Fruit fly (Drosophila melanogaster): ENCODE data around the gene CG42714.

The CG42714 gene

DNA sequence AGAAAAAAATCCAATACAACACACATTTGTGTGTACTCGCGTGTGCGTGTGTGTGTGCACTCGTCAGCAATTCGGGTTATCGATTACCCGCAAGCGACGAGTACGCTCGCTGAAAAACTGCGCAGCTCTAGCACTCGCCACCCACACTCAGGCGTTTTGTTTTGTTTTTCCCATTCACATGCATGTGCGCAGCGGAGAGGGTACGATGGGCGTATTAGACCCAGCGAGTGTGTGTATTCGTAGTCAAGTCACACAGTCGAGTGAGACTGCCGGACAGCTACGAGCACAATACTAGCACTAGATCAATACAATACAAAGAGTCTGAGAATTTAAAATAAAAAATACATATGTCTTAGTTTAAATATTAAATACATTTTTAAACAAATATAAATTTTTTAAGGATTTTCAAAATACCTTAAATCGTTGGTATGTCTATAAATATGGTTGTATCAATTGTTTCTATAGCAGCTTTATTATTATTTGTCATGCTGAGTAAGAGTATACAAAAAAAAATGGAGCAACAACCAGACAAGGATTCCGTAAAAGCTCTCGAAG, 48.9 kb downstream of the CG42714 start, which contains the start of the genes D19B and CG43293 (continued):
- TF ChIP-seq crp (GFP tag; optimal IDR thresholded peaks at IDR 0.05) = peak in 1 of 2 experiments; percentile 38
- peak; percentile 77 for TF ChIP-seq CG8478 (optimal IDR thresholded peaks at IDR 0.05)
- TF ChIP-seq CG5245 (GFP tag; optimal IDR thresholded peaks at IDR 0.05) = peak; percentile 84
- no peak for TF ChIP-seq abd-A (tag; optimal IDR thresholded peaks at IDR 0.05)
- peak; percentile 82 for TF ChIP-seq CG11723 (GFP tag; optimal IDR thresholded peaks at IDR 0.05)
- peak; percentile 93 for TF ChIP-seq CG10366 (GFP tag; IDR thresholded peaks at IDR 0.05)
- peak; percentile 90 for TF ChIP-seq dmrt99B (tag; optimal IDR thresholded peaks at IDR 0.05)
- TF ChIP-seq NFAT (GFP tag; IDR thresholded peaks at IDR 0.05) = peak; percentile 96
- TF ChIP-seq Blimp-1 (GFP tag; optimal IDR thresholded peaks at IDR 0.05) = peak; percentile 82
- TF ChIP-seq CG13287 (GFP tag; IDR thresholded peaks at IDR 0.05; ENCODE audit: partially characterized antibody) = peak; percentile 79
- TF ChIP-seq D19A (tag; optimal IDR thresholded peaks at IDR 0.05) = peak; percentile 94
- TF ChIP-seq CG9727 (GFP tag; optimal IDR thresholded peaks at IDR 0.05) = peak; percentile 86
- peak; percentile 58 for TF ChIP-seq nerfin-1 (tag; optimal IDR thresholded peaks at IDR 0.05)
- TF ChIP-seq Fer3 (tag; optimal IDR thresholded peaks at IDR 0.05) = peak; percentile 89
- peak; percentile 78 for TF ChIP-seq eyg (GFP tag; optimal IDR thresholded peaks at IDR 0.05)
- TF ChIP-seq Dip3 (GFP tag; optimal IDR thresholded peaks at IDR 0.05) = peak; percentile 83
- TF ChIP-seq CG13424 (tag; optimal IDR thresholded peaks at IDR 0.05) = peak; percentile 87
- TF ChIP-seq Lhr (GFP tag; optimal IDR thresholded peaks at IDR 0.05) = peak; percentile 63
- peak; percentile 85 for TF ChIP-seq shn (GFP tag; optimal IDR thresholded peaks at IDR 0.05)
- peak; percentile 90 for TF ChIP-seq CG2678 (tag; optimal IDR thresholded peaks at IDR 0.05)
- TF ChIP-seq btn (GFP tag; optimal IDR thresholded peaks at IDR 0.05) = peak; percentile 67
- peak; percentile 97 for TF ChIP-seq Gug (GFP tag; IDR thresholded peaks at IDR 0.05)
- peak; percentile 73 for TF ChIP-seq dimm (GFP tag; IDR thresholded peaks at IDR 0.05)
- TF ChIP-seq NfI (GFP tag; optimal IDR thresholded peaks at IDR 0.05) = peak; percentile 91
- peak; percentile 82 to 87 for TF ChIP-seq Pdp1 (GFP tag; optimal IDR thresholded peaks at IDR 0.05)
- TF ChIP-seq dan (GFP tag; IDR thresholded peaks at IDR 0.05) = no peak
- peak; percentile 90 for TF ChIP-seq CG18599 (GFP tag; optimal IDR thresholded peaks at IDR 0.05)
- TF ChIP-seq inv (GFP tag; IDR thresholded peaks at IDR 0.05; ENCODE audit: partially characterized antibody) = 0 out of 2 replicates have a peak, but pooled peaks have one; percentile 14
- TF ChIP-seq mld (GFP tag; IDR thresholded peaks at IDR 0.05; ENCODE audit: partially characterized antibody) = no peak
- peak; percentile 87 for TF ChIP-seq B-H2 (GFP tag; optimal IDR thresholded peaks at IDR 0.05)
- no peak for TF ChIP-seq sc (optimal IDR thresholded peaks at IDR 0.05)
- peak; percentile 65 for TF ChIP-seq sc (GFP tag; optimal IDR thresholded peaks at IDR 0.05)
- no peak for TF ChIP-seq Sin3A (optimal IDR thresholded peaks at IDR 0.05)
- no peak for TF ChIP-seq yki (optimal IDR thresholded peaks at IDR 0.05)
- peak; percentile 77 for TF ChIP-seq aop (GFP tag; IDR thresholded peaks at IDR 0.05)
- TF ChIP-seq CG2116 (GFP tag; optimal IDR thresholded peaks at IDR 0.05) = peak; percentile 64
- peak; percentile 92 for TF ChIP-seq CG17328 (GFP tag; IDR thresholded peaks at IDR 0.05)
- TF ChIP-seq trem (tag; optimal IDR thresholded peaks at IDR 0.05) = peak; percentile 72
- peak; percentile 66 for TF ChIP-seq CG31388 (GFP tag; optimal IDR thresholded peaks at IDR 0.05)
- peak; percentile 80 for TF ChIP-seq sug (tag; optimal IDR thresholded peaks at IDR 0.05)
- TF ChIP-seq sna (GFP tag; IDR thresholded peaks at IDR 0.05; ENCODE audit: partially characterized antibody) = peak; percentile 54; the same call in 1 of the 2 replicates
- TF ChIP-seq wor (GFP tag; IDR thresholded peaks at IDR 0.05) = peak; percentile 79
- peak; percentile 92 for TF ChIP-seq CHES-1-like (GFP tag; optimal IDR thresholded peaks at IDR 0.05)
- peak; percentile 87 for TF ChIP-seq CG3726 (GFP tag; IDR thresholded peaks at IDR 0.05)
- peak; percentile 31 for TF ChIP-seq emc (GFP tag; optimal IDR thresholded peaks at IDR 0.05)
- TF ChIP-seq Dfd (GFP tag; optimal IDR thresholded peaks at IDR 0.05) = no peak
- peak; percentile 82 for TF ChIP-seq gsb-n (tag; optimal IDR thresholded peaks at IDR 0.05)
- TF ChIP-seq jing (GFP tag; optimal IDR thresholded peaks at IDR 0.05) = no peak
- TF ChIP-seq zf30C (GFP tag; optimal IDR thresholded peaks at IDR 0.05) = peak; percentile 25
- TF ChIP-seq ase (GFP tag; IDR thresholded peaks at IDR 0.05) = peak; percentile 92
- peak; percentile 31 for TF ChIP-seq pfk (GFP tag; optimal IDR thresholded peaks at IDR 0.05)
